Worm (Caenorhabditis elegans) whole organism, L4 larva: ENCODE results near the gene R13H4.7.
A peak's percentile ranks its signal among the peaks of the same experiment; 100 is the strongest.

ENCODE experiments used
- D1046.2 ChIP-seq: fragments of 200-800 bp; sonication (Bioruptor generic); IDR thresholded peaks from 2 replicates; pipeline ENCODE4 v1.3.6; 2022; ENCODE audit warnings: missing genetic modification characterization, missing compliant biosample characterization
- F10B5.3 ChIP-seq: sonication (generic microtip); optimal IDR thresholded peaks from 2 replicates; lab custom pipeline; 2016; ENCODE audit warnings: mild to moderate bottlenecking, missing genetic modification characterization, missing compliant biosample characterization
- F44E2.7 ChIP-seq: fragments of 200-800 bp; sonication (Bioruptor generic); IDR thresholded peaks from 2 replicates; pipeline ENCODE4 v2.1.2; 2022; ENCODE audit warnings: missing genetic modification characterization, missing compliant biosample characterization
- F49E8.2 ChIP-seq: sonication (generic microtip); optimal IDR thresholded peaks from 2 replicates; lab custom pipeline; 2016; ENCODE audit warnings: missing compliant biosample characterization, mild to moderate bottlenecking, missing genetic modification characterization, borderline replicate concordance
- T26A8.4 ChIP-seq: fragments of 200-800 bp; sonication (Bioruptor generic); IDR thresholded peaks from 2 replicates; pipeline ENCODE4 v1.3.6; 2022; ENCODE audit warnings: missing genetic modification characterization, missing compliant biosample characterization
- Y105C5A.15 ChIP-seq: fragments of 200-800 bp; sonication (Bioruptor generic); IDR thresholded peaks from 2 replicates; pipeline ENCODE4 v1.3.6; 2022; ENCODE audit warnings: missing genetic modification characterization, missing compliant biosample characterization
- Y5F2A.4 ChIP-seq: fragments of 200-800 bp; sonication (Bioruptor generic); optimal IDR thresholded peaks from 2 replicates; lab custom pipeline; 2018; ENCODE audit warnings: mild to moderate bottlenecking, missing genetic modification characterization, missing compliant biosample characterization
- Y75B8A.6 ChIP-seq: fragments of 200-800 bp; sonication (Bioruptor generic); IDR thresholded peaks from 2 replicates; pipeline ENCODE4 v1.3.6; 2022; ENCODE audit warnings: missing genetic modification reagents, missing genetic modification characterization, missing compliant biosample characterization
- arid-1 ChIP-seq: fragments of 200-800 bp; sonication (Bioruptor generic); conservative IDR thresholded peaks from 2 replicates; pipeline ENCODE4 v1.3.6; 2022; ENCODE audit warnings: missing genetic modification reagents, missing genetic modification characterization, missing compliant biosample characterization
- ceh-20 ChIP-seq: fragments of 200-800 bp; sonication (Bioruptor generic); IDR thresholded peaks from 2 replicates; pipeline ENCODE4 v1.3.6; 2022; ENCODE audit warnings: missing genetic modification reagents, missing genetic modification characterization, missing compliant biosample characterization
- ctbp-1 ChIP-seq: fragments of 200-800 bp; sonication (Bioruptor generic); IDR thresholded peaks from 2 replicates; pipeline ENCODE4 v1.3.6; 2022; ENCODE audit warnings: missing genetic modification reagents, missing genetic modification characterization, missing compliant biosample characterization
- dmd-6 ChIP-seq: fragments of 200-800 bp; sonication (Bioruptor generic); IDR thresholded peaks from 2 replicates; pipeline ENCODE4 v1.3.6; 2022; ENCODE audit warnings: missing genetic modification reagents, missing genetic modification characterization, missing compliant biosample characterization
- dmd-9 ChIP-seq: fragments of 200-800 bp; sonication (Bioruptor generic); IDR thresholded peaks from 2 replicates; pipeline ENCODE4 v1.3.6; 2022; ENCODE audit warnings: missing genetic modification reagents, missing genetic modification characterization, missing compliant biosample characterization
- hif-1 ChIP-seq, 2 experiments: sonication (generic microtip); optimal IDR thresholded peaks; 2 replicates each; lab custom pipeline; 2016 to 2017; ENCODE audit warnings: missing compliant biosample characterization in 2 of 2, missing genetic modification characterization in 2 of 2, missing genetic modification reagents in 2 of 2, missing genotype in 2 of 2, mild to moderate bottlenecking in 1 of 2
- hlh-11 ChIP-seq: fragments of 200-800 bp; sonication (Bioruptor generic); optimal IDR thresholded peaks from 2 replicates; lab custom pipeline; 2018; ENCODE audit warnings: mild to moderate bottlenecking, missing genetic modification characterization, missing compliant biosample characterization
- hlh-30 ChIP-seq: sonication (generic microtip); optimal IDR thresholded peaks from 2 replicates; lab custom pipeline; 2017; ENCODE audit warnings: antibody characterized with exemption, mild to moderate bottlenecking, missing genetic modification characterization, missing compliant biosample characterization; ENCODE audit not compliant: insufficient read depth
- hmg-1.1 ChIP-seq: fragments of 200-800 bp; sonication (Bioruptor generic); IDR thresholded peaks from 2 replicates; pipeline ENCODE4 v1.3.6; 2022; ENCODE audit warnings: missing genetic modification reagents, missing genetic modification characterization, missing compliant biosample characterization
- lim-7 ChIP-seq: fragments of 200-800 bp; sonication (Bioruptor generic); IDR thresholded peaks from 2 replicates; pipeline ENCODE4 v1.3.6; 2022; ENCODE audit warnings: missing genetic modification characterization, missing compliant biosample characterization
- lin-29 ChIP-seq: fragments of 200-800 bp; sonication (Bioruptor generic); IDR thresholded peaks from 2 replicates; pipeline ENCODE4 v1.3.6; 2022; ENCODE audit warnings: missing genetic modification reagents, missing genetic modification characterization, missing compliant biosample characterization
- lin-38 ChIP-seq: fragments of 200-800 bp; sonication (Bioruptor generic); IDR thresholded peaks from 2 replicates; pipeline ENCODE4 v1.3.6; 2022; ENCODE audit warnings: missing genetic modification reagents, missing genetic modification characterization, missing compliant biosample characterization
- lsy-2 ChIP-seq, 2 experiments: fragments of 150-350 bp in 1 of 2; sonication (generic microtip) in 1 of 2; optimal IDR thresholded peaks; 2 replicates each; lab custom pipeline; 2014 to 2017; ENCODE audit warnings: missing biosample characterization in 2 of 2, missing genetic modification characterization in 2 of 2
- madf-5 ChIP-seq, 2 experiments: fragments of 200-800 bp; sonication (Bioruptor generic); IDR thresholded peaks; 2 replicates each; pipeline ENCODE4 v1.3.6; 2022; ENCODE audit warnings: missing compliant biosample characterization in 2 of 2, missing genetic modification characterization in 2 of 2
- mep-1 ChIP-seq: fragments of 150-350 bp; sonication (generic microtip); optimal IDR thresholded peaks from 3 replicates; lab custom pipeline; 2014; ENCODE audit warnings: missing biosample characterization, missing genetic modification characterization
- nhr-10 ChIP-seq: fragments of 150-350 bp; optimal IDR thresholded peaks from 2 replicates; lab custom pipeline; 2014; ENCODE audit warnings: missing biosample characterization, missing genetic modification characterization
- nhr-102 ChIP-seq: sonication (generic microtip); optimal IDR thresholded peaks from 2 replicates; lab custom pipeline; 2016; ENCODE audit warnings: mild to moderate bottlenecking, missing genetic modification characterization, moderate library complexity, missing compliant biosample characterization
- nhr-28 ChIP-seq: fragments of 150-350 bp; optimal IDR thresholded peaks from 2 replicates; lab custom pipeline; 2014; ENCODE audit warnings: missing biosample characterization, missing genetic modification characterization
- nhr-42 ChIP-seq: fragments of 200-800 bp; sonication (Bioruptor generic); IDR thresholded peaks from 2 replicates; pipeline ENCODE4 v1.3.6; 2022; ENCODE audit warnings: missing genetic modification characterization, missing compliant biosample characterization
- nhr-48 ChIP-seq: sonication (generic microtip); optimal IDR thresholded peaks from 2 replicates; lab custom pipeline; 2016; ENCODE audit warnings: mild to moderate bottlenecking, missing genetic modification characterization, missing compliant biosample characterization
- nhr-6 ChIP-seq: fragments of 150-350 bp; optimal IDR thresholded peaks from 2 replicates; lab custom pipeline; 2014; ENCODE audit warnings: missing biosample characterization, missing genetic modification characterization
- nhr-77 ChIP-seq: fragments of 150-350 bp; optimal IDR thresholded peaks from 2 replicates; lab custom pipeline; 2014; ENCODE audit warnings: missing biosample characterization, missing genetic modification characterization
- pha-4 ChIP-seq, 2 experiments: fragments of 150-350 bp in 1 of 2; fragments of 200-800 bp in 1 of 2; sonication (Bioruptor generic) in 1 of 2; IDR thresholded peaks in 1 of 2; optimal IDR thresholded peaks in 1 of 2; 2 replicates each; pipeline versions ENCODE4 v1.3.6 to Lab custom; 2014 to 2022; ENCODE audit warnings: missing genetic modification characterization in 2 of 2, missing genetic modification reagents in 2 of 2, missing biosample characterization in 1 of 2, missing compliant biosample characterization in 1 of 2
- php-3 ChIP-seq: fragments of 200-800 bp; sonication (Bioruptor generic); IDR thresholded peaks from 2 replicates; pipeline ENCODE4 v1.3.6; 2022; ENCODE audit warnings: missing genetic modification reagents, missing genetic modification characterization, missing compliant biosample characterization
- saeg-2 ChIP-seq: fragments of 200-800 bp; sonication (Bioruptor generic); IDR thresholded peaks from 2 replicates; pipeline ENCODE4 v1.3.6; 2022; ENCODE audit warnings: missing genetic modification reagents, missing genetic modification characterization, missing compliant biosample characterization
- skn-1 ChIP-seq: fragments of 150-350 bp; optimal IDR thresholded peaks from 2 replicates; lab custom pipeline; 2014; ENCODE audit warnings: missing biosample characterization, missing genetic modification characterization
- tag-97 ChIP-seq: fragments of 200-800 bp; sonication (Bioruptor generic); IDR thresholded peaks from 2 replicates; pipeline ENCODE4 v1.3.6; 2022; ENCODE audit warnings: missing genetic modification characterization, missing compliant biosample characterization
- unc-62 ChIP-seq, 3 experiments: fragments of 150-350 bp in 1 of 3; sonication (generic microtip); optimal IDR thresholded peaks in 2 of 3; peaks in 1 of 3; 1 replicate in 1 of 3; 2 replicates in 2 of 3; lab custom pipeline; 2014 to 2017; ENCODE audit warnings: missing biosample characterization in 3 of 3, missing genetic modification characterization in 3 of 3, missing genetic modification reagents in 3 of 3, missing genotype in 1 of 3
- zfp-3 ChIP-seq: fragments of 200-800 bp; sonication (Bioruptor generic); conservative IDR thresholded peaks from 2 replicates; pipeline ENCODE4 v1.3.6; 2022; ENCODE audit warnings: missing genetic modification reagents, missing genetic modification characterization, missing compliant biosample characterization
- zip-2 ChIP-seq: fragments of 150-350 bp; optimal IDR thresholded peaks from 2 replicates; lab custom pipeline; 2014; ENCODE audit warnings: missing biosample characterization, missing genetic modification characterization
- ztf-7 ChIP-seq: fragments of 150-350 bp; optimal IDR thresholded peaks from 2 replicates; lab custom pipeline; 2014; ENCODE audit warnings: missing biosample characterization, missing genetic modification characterization

The R13H4.7 gene

ce11 chrV:11817263-11817726 is 50.7 kb downstream of the R13H4.7 start:
- TF ChIP-seq dmd-6 (GFP tag; lab: Robert Waterston, UW) (peak; percentile 25; the same call in 1 of the 2 replicates), F49E8.2 (no peak), hlh-30 (tag; lab: Kevin White, UChicago) (no peak), Y75B8A.6 (GFP tag; lab: Robert Waterston, UW) (peak; percentile 7; the same call in 1 of the 2 replicates), ceh-20 (GFP tag; lab: Robert Waterston, UW) (no peak), nhr-28 (tag; lab: Kevin White, UChicago) (no peak), ctbp-1 (GFP tag; lab: Robert Waterston, UW) (no peak), ztf-7 (tag; lab: Kevin White, UChicago) (no peak), nhr-102 (peak; percentile 55), pha-4 (GFP tag; IDR thresholded peaks at IDR 0.05; lab: Robert Waterston, UW) (peak; percentile 72; the same call in 1 of the 2 replicates), pha-4 (tag; optimal IDR thresholded peaks at IDR 0.05; lab: Kevin White, UChicago) (no peak), hlh-11 (tag; lab: Kevin White, UChicago) (peak; percentile 4), lin-38 (GFP tag; lab: Robert Waterston, UW) (peak; percentile 63), zip-2 (tag; lab: Kevin White, UChicago) (no peak), hif-1 (tag; optimal IDR thresholded peaks at IDR 0.05; lab: Kevin White, UChicago) (peak in 1 of 2 experiments; percentile 11), dmd-9 (GFP tag; lab: Robert Waterston, UW) (no peak), zfp-3 (GFP tag; lab: Robert Waterston, UW) (peak; percentile 91), unc-62 (GFP tag; optimal IDR thresholded peaks at IDR 0.05 in 1 of 2; lab: Kevin White, UChicago) (no peak), unc-62 (tag; optimal IDR thresholded peaks at IDR 0.05; lab: Kevin White, UChicago) (no peak), T26A8.4 (GFP tag; lab: Robert Waterston, UW) (peak; percentile 74), nhr-6 (no peak), nhr-42 (GFP tag; lab: Robert Waterston, UW) (0 out of 2 replicates have a peak, but pooled peaks have one; percentile 72), F10B5.3 (tag; lab: Kevin White, UChicago) (no peak), saeg-2 (GFP tag; lab: Robert Waterston, UW) (0 out of 2 replicates have a peak, but pooled peaks have one; percentile 26), php-3 (peak; percentile 58; the same call in 1 of the 2 replicates), Y5F2A.4 (GFP tag; lab: Kevin White, UChicago) (no peak), nhr-10 (no peak), arid-1 (GFP tag; lab: Robert Waterston, UW) (peak; percentile 67), mep-1 (tag; lab: Kevin White, UChicago) (peak; percentile 48), lim-7 (GFP tag; lab: Robert Waterston, UW) (0 out of 2 replicates have a peak, but pooled peaks have one; percentile 10), tag-97 (GFP tag; lab: Robert Waterston, UW) (no peak), madf-5 (GFP tag; IDR thresholded peaks at IDR 0.05; lab: Robert Waterston, UW) (0 out of 4 replicates have a peak, but pooled peaks of 1 of the 2 experiments have one; percentile 29), lin-29 (GFP tag; lab: Robert Waterston, UW) (no peak), Y105C5A.15 (GFP tag; lab: Robert Waterston, UW) (0 out of 2 replicates have a peak, but pooled peaks have one; percentile 59), lsy-2 (tag; optimal IDR thresholded peaks at IDR 0.05; lab: Kevin White, UChicago) (peak in 1 of 2 experiments; percentile 24), nhr-48 (tag; lab: Kevin White, UChicago) (no peak), F44E2.7 (GFP tag; lab: Robert Waterston, UW) (0 out of 2 replicates have a peak, but pooled peaks have one; percentile 14), nhr-77 (tag; lab: Kevin White, UChicago) (no peak), hmg-1.1 (GFP tag; lab: Robert Waterston, UW) (peak; percentile 24; the same call in 1 of the 2 replicates), skn-1 (tag; lab: Kevin White, UChicago) (no peak), D1046.2 (peak; percentile 69; the same call in 1 of the 2 replicates)
